Worm (Caenorhabditis elegans) whole organism, mixed stage, embryonic: ENCODE data around the gene F40F9.3.

ENCODE experiments used
- nhr-12 ChIP-seq: fragments of 150-350 bp; optimal IDR thresholded peaks from 2 replicates; lab custom pipeline; 2014; ENCODE audit warnings: missing biosample characterization, missing genetic modification characterization
- unc-62 ChIP-seq: fragments of 150-350 bp; optimal IDR thresholded peaks from 2 replicates; lab custom pipeline; 2014; ENCODE audit warnings: missing biosample characterization, missing genetic modification reagents, missing genetic modification characterization

- no peak for TF ChIP-seq nhr-12 (tag; lab: Kevin White, UChicago)
- no peak for TF ChIP-seq unc-62 (GFP tag; lab: Kevin White, UChicago)
Measured at ce11 chrV:9685559-9685958, 29.4 kb upstream of the F40F9.3 start, which contains the start of gene ZK287.4.
